Worm (Caenorhabditis elegans) whole organism, late embryonic: ENCODE data around the gene T22C8.1.

Experiments used
- K09A11.1 ChIP-seq: sonication (generic microtip); optimal IDR thresholded peaks from 2 replicates; lab custom pipeline; 2017; ENCODE audit warnings: antibody characterized with exemption, mild to moderate bottlenecking, missing genetic modification characterization, missing compliant biosample characterization; ENCODE audit not compliant: insufficient read depth
- T23F11.4 ChIP-seq: fragments of 200-800 bp; sonication (Bioruptor generic); optimal IDR thresholded peaks from 2 replicates; lab custom pipeline; 2018; ENCODE audit warnings: mild to moderate bottlenecking, missing genetic modification characterization, missing compliant biosample characterization
- Y22D7AL.16 ChIP-seq: sonication (generic microtip); optimal IDR thresholded peaks from 2 replicates; lab custom pipeline; 2016; ENCODE audit warnings: missing genetic modification characterization, missing compliant biosample characterization
- ahr-1 ChIP-seq: sonication (generic microtip); optimal IDR thresholded peaks from 2 replicates; lab custom pipeline; 2016; ENCODE audit warnings: missing genetic modification characterization, missing compliant biosample characterization
- ceh-19 ChIP-seq: fragments of 200-800 bp; sonication (Bioruptor generic); optimal IDR thresholded peaks from 2 replicates; lab custom pipeline; 2018; ENCODE audit warnings: mild to moderate bottlenecking, missing genetic modification characterization, missing compliant biosample characterization
- ceh-24 ChIP-seq: sonication (generic microtip); optimal IDR thresholded peaks from 2 replicates; lab custom pipeline; 2016; ENCODE audit warnings: mild to moderate bottlenecking, missing genetic modification characterization, missing compliant biosample characterization
- ceh-30 ChIP-seq: fragments of 150-350 bp; optimal IDR thresholded peaks from 2 replicates; lab custom pipeline; 2014; ENCODE audit warnings: missing biosample characterization, missing genetic modification characterization
- ceh-48 ChIP-seq: sonication (generic microtip); optimal IDR thresholded peaks from 2 replicates; lab custom pipeline; 2016; ENCODE audit warnings: missing genetic modification characterization, inconsistent platforms, missing compliant biosample characterization
- ceh-9 ChIP-seq: sonication (generic microtip); optimal IDR thresholded peaks from 2 replicates; lab custom pipeline; 2016; ENCODE audit warnings: mild to moderate bottlenecking, missing genetic modification characterization, inconsistent platforms, missing compliant biosample characterization
- che-1 ChIP-seq: sonication (generic microtip); optimal IDR thresholded peaks from 2 replicates; lab custom pipeline; 2016; ENCODE audit warnings: mild to moderate bottlenecking, missing genetic modification characterization, missing compliant biosample characterization
- dmd-4 ChIP-seq: sonication (generic microtip); optimal IDR thresholded peaks from 2 replicates; lab custom pipeline; 2016; ENCODE audit warnings: borderline replicate concordance, missing genetic modification characterization, missing compliant biosample characterization
- elt-2 ChIP-seq: sonication (generic microtip); optimal IDR thresholded peaks from 2 replicates; lab custom pipeline; 2016; ENCODE audit warnings: missing genetic modification reagents, missing genetic modification characterization, missing compliant biosample characterization
- ets-4 ChIP-seq: sonication (generic microtip); optimal IDR thresholded peaks from 2 replicates; lab custom pipeline; 2016; ENCODE audit warnings: missing genetic modification characterization, missing compliant biosample characterization
- fax-1 ChIP-seq: sonication (generic microtip); optimal IDR thresholded peaks from 2 replicates; lab custom pipeline; 2016; ENCODE audit warnings: missing genotype, missing genetic modification characterization, missing compliant biosample characterization
- hlh-15 ChIP-seq: sonication (generic microtip); optimal IDR thresholded peaks from 2 replicates; lab custom pipeline; 2016; ENCODE audit warnings: missing genetic modification characterization, missing compliant biosample characterization
- hlh-6 ChIP-seq: sonication (generic microtip); optimal IDR thresholded peaks from 2 replicates; lab custom pipeline; 2016; ENCODE audit warnings: missing genotype, missing genetic modification characterization, missing compliant biosample characterization
- hlh-8 ChIP-seq: sonication (generic microtip); optimal IDR thresholded peaks from 2 replicates; lab custom pipeline; 2016; ENCODE audit warnings: missing genotype, missing genetic modification characterization, missing compliant biosample characterization
- madf-2 ChIP-seq: sonication (generic microtip); optimal IDR thresholded peaks from 2 replicates; lab custom pipeline; 2017; ENCODE audit warnings: missing genetic modification characterization, missing compliant biosample characterization
- mec-3 ChIP-seq: sonication (generic microtip); optimal IDR thresholded peaks from 2 replicates; lab custom pipeline; 2016; ENCODE audit warnings: borderline replicate concordance, missing genetic modification characterization, missing compliant biosample characterization
- nfya-1 ChIP-seq: sonication (generic microtip); optimal IDR thresholded peaks from 2 replicates; lab custom pipeline; 2017; ENCODE audit warnings: missing genetic modification characterization, mild to moderate bottlenecking, missing compliant biosample characterization, antibody characterized with exemption, moderate library complexity
- nhr-232 ChIP-seq: sonication (generic microtip); optimal IDR thresholded peaks from 2 replicates; lab custom pipeline; 2016; ENCODE audit warnings: missing genetic modification characterization, missing compliant biosample characterization
- pag-3 ChIP-seq: sonication (generic microtip); optimal IDR thresholded peaks from 2 replicates; lab custom pipeline; 2016; ENCODE audit warnings: missing compliant biosample characterization, missing genetic modification characterization, borderline replicate concordance
- pat-9 ChIP-seq: fragments of 200-800 bp; sonication (Bioruptor generic); optimal IDR thresholded peaks from 2 replicates; lab custom pipeline; 2018; ENCODE audit warnings: mild to moderate bottlenecking, missing genetic modification characterization, moderate library complexity, missing compliant biosample characterization
- pqm-1 ChIP-seq: sonication (generic microtip); optimal IDR thresholded peaks from 2 replicates; lab custom pipeline; 2016; ENCODE audit warnings: missing genetic modification characterization, missing compliant biosample characterization
- ref-2 ChIP-seq: sonication (generic microtip); optimal IDR thresholded peaks from 2 replicates; lab custom pipeline; 2016; ENCODE audit warnings: missing genetic modification characterization, missing compliant biosample characterization
- rnt-1 ChIP-seq: sonication (generic microtip); optimal IDR thresholded peaks from 2 replicates; lab custom pipeline; 2016; ENCODE audit warnings: missing genetic modification characterization, missing compliant biosample characterization
- sdc-2 ChIP-seq: sonication (generic microtip); optimal IDR thresholded peaks from 2 replicates; lab custom pipeline; 2016; ENCODE audit warnings: missing genotype, missing genetic modification characterization, missing compliant biosample characterization
- sox-4 ChIP-seq: sonication (generic microtip); optimal IDR thresholded peaks from 2 replicates; lab custom pipeline; 2017; ENCODE audit warnings: mild to moderate bottlenecking, missing genetic modification characterization, inconsistent platforms, missing compliant biosample characterization
- tbx-2 ChIP-seq: sonication (generic microtip); optimal IDR thresholded peaks from 2 replicates; lab custom pipeline; 2016; ENCODE audit warnings: missing genetic modification characterization, missing compliant biosample characterization
- ttx-3 ChIP-seq: sonication (generic microtip); optimal IDR thresholded peaks from 2 replicates; lab custom pipeline; 2016; ENCODE audit warnings: missing genetic modification reagents, missing genetic modification characterization, missing compliant biosample characterization
- unc-42 ChIP-seq: sonication (generic microtip); optimal IDR thresholded peaks from 2 replicates; lab custom pipeline; 2016; ENCODE audit warnings: missing genotype, missing genetic modification characterization, missing compliant biosample characterization
- unc-55 ChIP-seq: sonication (generic microtip); optimal IDR thresholded peaks from 2 replicates; lab custom pipeline; 2017; ENCODE audit warnings: missing biosample characterization, missing genetic modification reagents, missing genetic modification characterization
- ztf-16 ChIP-seq: sonication (generic microtip); optimal IDR thresholded peaks from 2 replicates; lab custom pipeline; 2017; ENCODE audit warnings: missing genetic modification characterization, missing compliant biosample characterization

T22C8.1 gene

DNA sequence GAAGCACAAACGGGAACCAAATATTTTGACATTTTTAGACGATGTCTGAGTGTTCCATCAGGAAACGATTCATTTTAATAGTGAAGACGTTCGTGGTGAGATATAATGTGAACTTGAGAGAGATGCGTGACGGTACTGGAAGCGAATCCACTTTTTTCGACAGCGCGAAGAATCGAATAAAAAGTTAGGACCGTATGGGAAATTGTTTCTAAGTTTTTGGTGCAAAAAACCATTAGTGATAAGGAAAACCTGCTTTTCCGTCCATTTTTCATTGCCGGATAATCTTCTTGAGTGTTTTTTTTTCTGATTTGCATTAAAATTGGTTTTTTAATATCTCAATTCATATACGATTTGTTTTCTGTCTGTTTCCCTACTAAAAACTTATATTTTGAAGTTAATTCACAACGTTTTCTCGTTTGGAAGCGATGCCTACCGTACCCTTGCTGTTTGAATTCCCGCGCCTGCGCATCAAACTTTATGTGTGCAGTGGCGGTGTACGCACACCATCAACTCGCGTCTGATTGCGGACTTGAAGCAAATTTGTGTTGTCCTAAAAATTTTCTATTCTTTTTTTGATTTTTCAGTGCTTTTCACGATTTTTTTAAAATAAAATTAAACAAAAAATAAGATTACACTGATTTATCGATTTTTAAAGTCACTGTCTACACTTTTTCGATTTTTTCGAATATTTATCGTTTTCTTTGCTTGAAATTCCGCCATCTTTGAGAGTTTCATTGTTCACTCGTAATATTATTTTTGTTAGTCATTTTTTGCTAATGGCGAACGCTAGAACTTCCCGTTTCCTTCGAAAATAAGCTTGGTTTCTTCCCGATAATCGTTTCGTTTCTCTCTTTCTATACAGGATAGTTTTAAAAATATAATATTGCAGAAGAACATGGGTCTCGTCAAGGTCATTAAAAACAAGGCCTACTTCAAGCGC, 43.3 kb upstream of the T22C8.1 start, which contains the start of the genes col-38 and rpl-5 (continued):
- TF ChIP-seq dmd-4 (tag; lab: Kevin White, UChicago): no peak
- no peak for TF ChIP-seq ceh-24 (tag; lab: Kevin White, UChicago)
- peak; percentile 0 for TF ChIP-seq ceh-48 (tag; lab: Kevin White, UChicago)
- TF ChIP-seq elt-2: peak; percentile 64
- TF ChIP-seq nfya-1 (tag; lab: Kevin White, UChicago): peak; percentile 87
- no peak for TF ChIP-seq pag-3
- peak; percentile 65 for TF ChIP-seq tbx-2 (tag; lab: Kevin White, UChicago)
- TF ChIP-seq ref-2: peak; percentile 48
- TF ChIP-seq, all 69 proteins: peak for 24

- TF ChIP-seq rnt-1: no peak
These were observed 41.6 kb upstream of the T22C8.1 start, which contains the start of gene bcs-1 for ce11 chrII:8570977-8571376. bcs-1 (plus strand) TSS chrII:8571085.

- no peak for TF ChIP-seq pqm-1 (tag; lab: Kevin White, UChicago)
- TF ChIP-seq ceh-30: no peak
- no peak for TF ChIP-seq fax-1 (tag; lab: Kevin White, UChicago)
- TF ChIP-seq tbx-2 (tag; lab: Kevin White, UChicago): no peak
- no peak for TF ChIP-seq ceh-19 (GFP tag; lab: Kevin White, UChicago)
- no peak for TF ChIP-seq hlh-8 (tag; lab: Kevin White, UChicago)
- TF ChIP-seq hlh-15 (tag; lab: Kevin White, UChicago): no peak
- no peak for TF ChIP-seq nfya-1 (tag; lab: Kevin White, UChicago)
- TF ChIP-seq sox-4: no peak
- TF ChIP-seq hlh-6 (tag; lab: Kevin White, UChicago): no peak
- no peak for TF ChIP-seq pag-3
- TF ChIP-seq K09A11.1 (tag; lab: Kevin White, UChicago): no peak
- no peak for TF ChIP-seq T23F11.4
- no peak for TF ChIP-seq madf-2 (tag; lab: Kevin White, UChicago)
- no peak for TF ChIP-seq ets-4
- no peak for TF ChIP-seq unc-55 (GFP tag; lab: Kevin White, UChicago)
- no peak for TF ChIP-seq ztf-16 (tag; lab: Kevin White, UChicago)
- TF ChIP-seq sdc-2 (tag; lab: Kevin White, UChicago): no peak
- no peak for TF ChIP-seq mec-3 (tag; lab: Kevin White, UChicago)
- no peak for TF ChIP-seq ceh-24 (tag; lab: Kevin White, UChicago)
These were observed 39.5 kb upstream of the T22C8.1 start, which contains the start of gene F54C9.7 for ce11 chrII:8573044-8573443. F54C9.7 (plus strand) TSS chrII:8573344.

- no peak for TF ChIP-seq ceh-9
- no peak for TF ChIP-seq pat-9 (tag; lab: Kevin White, UChicago)
- TF ChIP-seq ttx-3 (tag; lab: Kevin White, UChicago): no peak
- no peak for TF ChIP-seq che-1 (tag; lab: Kevin White, UChicago)
- no peak for TF ChIP-seq T23F11.4
These were observed 37.4 kb upstream of the T22C8.1 start, which contains the start of gene puf-5 for ce11 chrII:8575184-8575583. puf-5 (plus strand) TSS chrII:8575541.

DNA sequence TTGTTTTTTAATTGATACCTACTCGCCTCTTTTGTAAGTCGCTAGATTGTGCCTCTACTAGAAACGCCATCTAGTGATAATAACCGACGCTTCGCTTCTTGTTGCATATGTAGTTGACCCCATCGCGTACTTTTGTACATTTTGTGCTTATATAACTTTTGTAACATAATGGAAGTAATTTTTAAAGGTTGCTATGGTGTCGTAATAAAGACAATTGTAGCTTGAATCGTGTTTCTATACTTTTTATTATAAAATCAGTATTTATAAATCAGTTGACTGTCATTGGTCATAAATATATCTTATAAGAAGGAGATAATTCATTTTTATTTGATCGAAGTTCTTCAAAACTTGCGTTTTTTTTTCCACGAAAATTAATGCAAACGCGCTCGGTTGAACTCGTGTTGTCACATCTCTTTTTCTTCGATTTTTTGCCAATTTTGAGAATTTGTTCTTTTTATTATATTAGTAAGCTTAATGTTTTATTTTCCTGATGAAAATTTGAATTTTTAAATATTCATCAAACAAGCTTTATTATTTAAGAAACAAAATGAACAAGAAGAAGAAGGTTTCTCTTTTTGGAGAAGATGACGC, 35.0 kb upstream of the T22C8.1 start, which contains the start of gene F54C9.9:
TSS of gene F54C9.9 (plus strand) at position 541 of the 591 bp plus-strand sequence.
- TF ChIP-seq ceh-9 (no peak), Y22D7AL.16 (tag; lab: Kevin White, UChicago) (no peak), nhr-232 (tag; lab: Kevin White, UChicago) (no peak), ttx-3 (tag; lab: Kevin White, UChicago) (no peak), ahr-1 (tag; lab: Kevin White, UChicago) (no peak), unc-42 (tag; lab: Kevin White, UChicago) (no peak)
